Fruit fly (Drosophila melanogaster) whole organism, wandering third instar larva: ENCODE measurements around the gene alpha-Man-IIa.

Experiments used
- CG32264 ChIP-seq: fragments of 200-800 bp; sonication (Bioruptor generic); optimal IDR thresholded peaks from 2 replicates; lab custom pipeline; 2016; ENCODE audit warnings: missing biosample characterization, missing genetic modification characterization
- CG9705 ChIP-seq: fragments of 200-800 bp; sonication (Bioruptor generic); optimal IDR thresholded peaks from 2 replicates; lab custom pipeline; 2018; ENCODE audit warnings: missing biosample characterization, mild to moderate bottlenecking, missing genetic modification characterization
- CrebA ChIP-seq: fragments of 200-800 bp; sonication (Bioruptor generic); optimal IDR thresholded peaks from 2 replicates; lab custom pipeline; 2016; ENCODE audit warnings: missing biosample characterization, mild to moderate bottlenecking, missing genetic modification characterization, borderline replicate concordance
- Dfd ChIP-seq: fragments of >200 bp; optimal IDR thresholded peaks from 2 replicates; lab custom pipeline; 2017; ENCODE audit warnings: missing biosample characterization, missing genetic modification characterization
- Dif ChIP-seq: fragments of 200-275, 200-300 bp; sonication (Bioruptor generic); optimal IDR thresholded peaks from 2 replicates; lab custom pipeline; 2018; ENCODE audit warnings: missing biosample characterization, missing genetic modification characterization; ENCODE audit not compliant: partially characterized antibody
- GATAd ChIP-seq: sonication (Bioruptor generic); optimal IDR thresholded peaks from 2 replicates; lab custom pipeline; 2016; ENCODE audit warnings: missing biosample characterization, missing genetic modification characterization
- HLH106 ChIP-seq: fragments of 200-800 bp; optimal IDR thresholded peaks from 3 replicates; lab custom pipeline; 2019; ENCODE audit warnings: missing biosample characterization, mild to moderate bottlenecking, missing genetic modification characterization, moderate library complexity
- Hnf4 ChIP-seq: fragments of 200-800 bp; sonication (Bioruptor generic); optimal IDR thresholded peaks from 2 replicates; lab custom pipeline; 2016; ENCODE audit warnings: missing biosample characterization, mild to moderate bottlenecking, missing genetic modification characterization
- Hr78 ChIP-seq: fragments of >200 bp; optimal IDR thresholded peaks from 2 replicates; lab custom pipeline; 2017; ENCODE audit warnings: missing biosample characterization, missing genetic modification characterization
- Hr83 ChIP-seq: fragments of 200-300 bp; sonication (Bioruptor generic); optimal IDR thresholded peaks from 2 replicates; lab custom pipeline; 2016; ENCODE audit warnings: missing biosample characterization, mild to moderate bottlenecking, missing genetic modification characterization, moderate library complexity; ENCODE audit not compliant: poor library complexity, severe bottlenecking
- Mio ChIP-seq: sonication (Bioruptor generic); optimal IDR thresholded peaks from 2 replicates; lab custom pipeline; 2016; ENCODE audit warnings: missing biosample characterization, missing genetic modification characterization
- Myc ChIP-seq: fragments of >200 bp; optimal IDR thresholded peaks from 2 replicates; lab custom pipeline; 2017
- N ChIP-seq: fragments of >200 bp; optimal IDR thresholded peaks from 2 replicates; lab custom pipeline; 2018; ENCODE audit warnings: missing biosample characterization, missing external identifiers, missing genetic modification characterization
- OdsH ChIP-seq: fragments of 200-800 bp; sonication (Bioruptor generic); optimal IDR thresholded peaks from 2 replicates; lab custom pipeline; 2016; ENCODE audit warnings: missing biosample characterization, mild to moderate bottlenecking, missing genetic modification characterization
- Rel ChIP-seq, 2 experiments: fragments of 200-800 bp; sonication (Bioruptor generic) in 1 of 2; optimal IDR thresholded peaks; 2 replicates in 1 of 2; 3 replicates in 1 of 2; lab custom pipeline; 2016 to 2019; ENCODE audit warnings: mild to moderate bottlenecking in 2 of 2, missing biosample characterization in 2 of 2, missing genetic modification characterization in 2 of 2, moderate library complexity in 1 of 2
- Sp1 ChIP-seq: fragments of 200-800 bp; sonication (Bioruptor generic); optimal IDR thresholded peaks from 3 replicates; lab custom pipeline; 2019; ENCODE audit warnings: missing biosample characterization, mild to moderate bottlenecking, missing genetic modification characterization, moderate library complexity
- Vsx2 ChIP-seq: fragments of 200-300, 225-300 bp; sonication (Bioruptor generic); optimal IDR thresholded peaks from 2 replicates; lab custom pipeline; 2018; ENCODE audit warnings: missing biosample characterization, missing genetic modification characterization; ENCODE audit not compliant: partially characterized antibody
- br ChIP-seq: fragments of 200-800 bp; sonication (Bioruptor generic); optimal IDR thresholded peaks from 2 replicates; lab custom pipeline; 2016; ENCODE audit warnings: missing biosample characterization, missing genetic modification characterization
- brk ChIP-seq: fragments of 200-800 bp; sonication (Bioruptor generic); optimal IDR thresholded peaks from 2 replicates; lab custom pipeline; 2016; ENCODE audit warnings: missing biosample characterization, mild to moderate bottlenecking, missing genetic modification characterization
- dmrt93B ChIP-seq: fragments of 200-800 bp; sonication (Bioruptor generic); optimal IDR thresholded peaks from 2 replicates; lab custom pipeline; 2018; ENCODE audit warnings: missing biosample characterization, mild to moderate bottlenecking, missing genetic modification characterization
- dsf ChIP-seq: sonication (Bioruptor generic); optimal IDR thresholded peaks from 2 replicates; lab custom pipeline; 2016; ENCODE audit warnings: missing biosample characterization, missing genetic modification characterization, borderline replicate concordance
- ey ChIP-seq: fragments of 200-800 bp; sonication (Bioruptor generic); optimal IDR thresholded peaks from 2 replicates; lab custom pipeline; 2016; ENCODE audit warnings: missing biosample characterization, missing genetic modification characterization
- foxo ChIP-seq, 2 experiments: fragments of 200-800 bp; sonication (Bioruptor generic); optimal IDR thresholded peaks; 2 replicates in 1 of 2; 3 replicates in 1 of 2; lab custom pipeline; 2016 to 2017; ENCODE audit warnings: missing biosample characterization in 2 of 2, missing genetic modification characterization in 2 of 2
- fru ChIP-seq: fragments of 200-800 bp; sonication (Bioruptor generic); optimal IDR thresholded peaks from 3 replicates; lab custom pipeline; 2016; ENCODE audit warnings: missing biosample characterization, mild to moderate bottlenecking, missing genetic modification characterization
- h ChIP-seq: fragments of 200-800 bp; sonication (Bioruptor generic); optimal IDR thresholded peaks from 3 replicates; lab custom pipeline; 2016; ENCODE audit warnings: missing biosample characterization, mild to moderate bottlenecking, missing genetic modification characterization
- jim ChIP-seq: fragments of 175-275, 200-325 bp; sonication (Bioruptor generic); optimal IDR thresholded peaks from 2 replicates; lab custom pipeline; 2016; ENCODE audit warnings: missing biosample characterization, mild to moderate bottlenecking, missing genetic modification characterization
- lola ChIP-seq: fragments of >200 bp; optimal IDR thresholded peaks from 2 replicates; lab custom pipeline; 2017; ENCODE audit warnings: missing biosample characterization, missing genetic modification characterization
- pan ChIP-seq: fragments of >200 bp; optimal IDR thresholded peaks from 2 replicates; lab custom pipeline; 2017
- psq ChIP-seq: fragments of 200-800 bp; sonication (Bioruptor generic); optimal IDR thresholded peaks from 3 replicates; lab custom pipeline; 2017; ENCODE audit warnings: missing biosample characterization, mild to moderate bottlenecking, missing genetic modification characterization, moderate library complexity
- rgr ChIP-seq: fragments of 200-800 bp; sonication (Bioruptor generic); optimal IDR thresholded peaks from 3 replicates; lab custom pipeline; 2016; ENCODE audit warnings: missing biosample characterization, mild to moderate bottlenecking, missing genetic modification characterization
- sage ChIP-seq: fragments of 200-800 bp; sonication (Bioruptor generic); optimal IDR thresholded peaks from 2 replicates; lab custom pipeline; 2016; ENCODE audit warnings: missing biosample characterization, mild to moderate bottlenecking, missing genetic modification characterization
- sv ChIP-seq: fragments of 200-800 bp; sonication (Bioruptor generic); optimal IDR thresholded peaks from 3 replicates; lab custom pipeline; 2016; ENCODE audit warnings: missing biosample characterization, missing genetic modification characterization
- tai ChIP-seq: sonication (Bioruptor generic); optimal IDR thresholded peaks from 2 replicates; lab custom pipeline; 2016; ENCODE audit warnings: missing biosample characterization, missing genetic modification characterization
- usp ChIP-seq: fragments of >200 bp; optimal IDR thresholded peaks from 2 replicates; lab custom pipeline; 2017; ENCODE audit warnings: missing biosample characterization, missing genetic modification characterization
- woc ChIP-seq: sonication (Bioruptor generic); optimal IDR thresholded peaks from 2 replicates; lab custom pipeline; 2016; ENCODE audit warnings: missing biosample characterization, mild to moderate bottlenecking, missing genetic modification characterization

The alpha-Man-IIa gene

dm6 chr3R:9380970-9381369, 31.4 kb upstream of the alpha-Man-IIa start:
- TF ChIP-seq Hr83 (GFP tag; lab: Kevin White, UChicago) (no peak), sage (GFP tag; lab: Kevin White, UChicago) (no peak), Myc (lab: Kevin White, UChicago) (no peak), psq (GFP tag; lab: Kevin White, UChicago) (no peak), Hnf4 (GFP tag; lab: Kevin White, UChicago) (no peak), OdsH (GFP tag; lab: Kevin White, UChicago) (no peak), rgr (GFP tag; lab: Kevin White, UChicago) (no peak), Dif (no peak), N (GFP tag; lab: Kevin White, UChicago) (no peak), CG32264 (GFP tag; lab: Kevin White, UChicago) (no peak), br (GFP tag; lab: Kevin White, UChicago) (no peak), usp (GFP tag; lab: Kevin White, UChicago) (no peak), sv (no peak)

dm6 chr3R:9385987-9386386, 26.4 kb upstream of the alpha-Man-IIa start:
- TF ChIP-seq ey (no peak), CG32264 (GFP tag; lab: Kevin White, UChicago) (no peak), br (GFP tag; lab: Kevin White, UChicago) (no peak)

dm6 chr3R:9387634-9388033, 24.7 kb upstream of the alpha-Man-IIa start:
- TF ChIP-seq Rel (GFP tag; optimal IDR thresholded peaks at IDR 0.05; lab: Kevin White, UChicago) = no peak
- peak; percentile 49 for TF ChIP-seq Rel (tag; optimal IDR thresholded peaks at IDR 0.05; lab: Kevin White, UChicago)
- no peak for TF ChIP-seq ey
- TF ChIP-seq pan = no peak
- no peak for TF ChIP-seq Hr83 (GFP tag; lab: Kevin White, UChicago)
- no peak for TF ChIP-seq Sp1
- TF ChIP-seq OdsH (GFP tag; lab: Kevin White, UChicago) = no peak
- no peak for TF ChIP-seq dmrt93B (GFP tag; lab: Kevin White, UChicago)
- peak in 1 of 2 experiments; percentile 26 for TF ChIP-seq foxo (GFP tag; optimal IDR thresholded peaks at IDR 0.05; lab: Kevin White, UChicago)
- no peak for TF ChIP-seq sage (GFP tag; lab: Kevin White, UChicago)
- TF ChIP-seq lola (GFP tag; lab: Kevin White, UChicago) = no peak
- TF ChIP-seq h (GFP tag; lab: Kevin White, UChicago) = peak; percentile 40
- TF ChIP-seq Vsx2 (GFP tag; lab: Kevin White, UChicago) = no peak
- no peak for TF ChIP-seq HLH106
- no peak for TF ChIP-seq Mio
- no peak for TF ChIP-seq CG9705 (GFP tag; lab: Kevin White, UChicago)
- TF ChIP-seq br (GFP tag; lab: Kevin White, UChicago) = peak; percentile 5

- TF ChIP-seq Sp1 = no peak
- no peak for TF ChIP-seq ey
- TF ChIP-seq Dfd (GFP tag; lab: Kevin White, UChicago) = no peak
- TF ChIP-seq Vsx2 (GFP tag; lab: Kevin White, UChicago) = no peak
- no peak for TF ChIP-seq jim (GFP tag; lab: Kevin White, UChicago)
- no peak for TF ChIP-seq dmrt93B (GFP tag; lab: Kevin White, UChicago)
- no peak for TF ChIP-seq Rel (GFP tag; optimal IDR thresholded peaks at IDR 0.05; lab: Kevin White, UChicago)
- no peak for TF ChIP-seq Rel (tag; optimal IDR thresholded peaks at IDR 0.05; lab: Kevin White, UChicago)
- TF ChIP-seq Dif = no peak
- TF ChIP-seq HLH106 = no peak
- TF ChIP-seq usp (GFP tag; lab: Kevin White, UChicago) = no peak
- TF ChIP-seq brk (GFP tag; lab: Kevin White, UChicago) = no peak
- no peak for TF ChIP-seq CrebA (GFP tag; lab: Kevin White, UChicago)
- TF ChIP-seq Hr78 (GFP tag; lab: Kevin White, UChicago) = no peak
- TF ChIP-seq rgr (GFP tag; lab: Kevin White, UChicago) = no peak
- TF ChIP-seq N (GFP tag; lab: Kevin White, UChicago) = no peak
- TF ChIP-seq, all 38 proteins: peak for 0
These were observed 24.0 kb upstream of the alpha-Man-IIa start for dm6 chr3R:9388321-9388720.

- TF ChIP-seq Myc (lab: Kevin White, UChicago) (no peak), woc (GFP tag; lab: Kevin White, UChicago) (no peak), brk (GFP tag; lab: Kevin White, UChicago) (no peak), usp (GFP tag; lab: Kevin White, UChicago) (no peak), dsf (GFP tag; lab: Kevin White, UChicago) (no peak), CG32264 (GFP tag; lab: Kevin White, UChicago) (no peak), lola (GFP tag; lab: Kevin White, UChicago) (no peak), Hr83 (GFP tag; lab: Kevin White, UChicago) (no peak), HLH106 (no peak), tai (GFP tag; lab: Kevin White, UChicago) (no peak), jim (GFP tag; lab: Kevin White, UChicago) (no peak), GATAd (GFP tag; lab: Kevin White, UChicago) (no peak), foxo (GFP tag; optimal IDR thresholded peaks at IDR 0.05; lab: Kevin White, UChicago) (no peak), sage (GFP tag; lab: Kevin White, UChicago) (no peak), fru (GFP tag; lab: Kevin White, UChicago) (no peak), Vsx2 (GFP tag; lab: Kevin White, UChicago) (no peak), br (GFP tag; lab: Kevin White, UChicago) (no peak), Mio (no peak), Dfd (GFP tag; lab: Kevin White, UChicago) (no peak)
- TF ChIP-seq, all 38 proteins: peak for 0
These were observed 23.4 kb upstream of the alpha-Man-IIa start for dm6 chr3R:9388972-9389371.
